Worm (Caenorhabditis elegans): ENCODE measurements around the gene oac-22.

- TF ChIP-seq W03F9.2 (tag; optimal IDR thresholded peaks at IDR 0.05) (no peak), him-1 (tag; optimal IDR thresholded peaks at IDR 0.05) (no peak), dao-5 (tag; optimal IDR thresholded peaks at IDR 0.05) (no peak)
These were observed 29.0 kb downstream of the oac-22 start, which contains the start of gene F56D6.19 for ce11 chrIV:3914462-3914861.
